Worm (Caenorhabditis elegans) whole organism, young adult: ENCODE measurements around the gene pfs-2.

Experiments
- D2030.7 ChIP-seq: fragments of 200-800 bp; sonication (Bioruptor generic); IDR thresholded peaks from 2 replicates; pipeline ENCODE4 v1.3.6; 2022; ENCODE audit warnings: missing genetic modification reagents, missing genetic modification characterization, missing compliant biosample characterization
- F23B12.7 ChIP-seq: sonication (generic microtip); optimal IDR thresholded peaks from 2 replicates; lab custom pipeline; 2017; ENCODE audit warnings: missing genetic modification characterization, mild to moderate bottlenecking, missing compliant biosample characterization, antibody characterized with exemption, moderate library complexity; ENCODE audit not compliant: insufficient read depth
- F33H1.4 ChIP-seq: fragments of 200-800 bp; sonication (Bioruptor generic); IDR thresholded peaks from 2 replicates; pipeline ENCODE4 v1.3.6; 2022; ENCODE audit warnings: missing genetic modification reagents, missing genetic modification characterization, missing compliant biosample characterization
- F49E8.2 ChIP-seq: sonication (generic microtip); optimal IDR thresholded peaks from 3 replicates; lab custom pipeline; 2017; ENCODE audit warnings: missing genetic modification characterization, mild to moderate bottlenecking, missing compliant biosample characterization, antibody characterized with exemption, moderate library complexity; ENCODE audit not compliant: insufficient read depth
- K12H6.12 ChIP-seq: fragments of 200-800 bp; sonication (Bioruptor generic); optimal IDR thresholded peaks from 2 replicates; lab custom pipeline; 2018; ENCODE audit warnings: mild to moderate bottlenecking, missing genetic modification characterization, missing compliant biosample characterization
- Y53F4B.3 ChIP-seq: fragments of 200-800 bp; sonication (Bioruptor generic); IDR thresholded peaks from 2 replicates; pipeline ENCODE4 v1.3.6; 2022; ENCODE audit warnings: missing genetic modification reagents, missing genetic modification characterization, missing compliant biosample characterization
- Y95B8A.8 ChIP-seq: fragments of 200-800 bp; sonication (Bioruptor generic); IDR thresholded peaks from 2 replicates; pipeline ENCODE4 v1.3.6; 2022; ENCODE audit warnings: missing genetic modification reagents, missing genetic modification characterization, missing compliant biosample characterization
- athp-1 ChIP-seq: sonication (generic microtip); optimal IDR thresholded peaks from 2 replicates; lab custom pipeline; 2017; ENCODE audit warnings: mild to moderate bottlenecking, missing genetic modification characterization, missing compliant biosample characterization
- attf-5 ChIP-seq: fragments of 200-800 bp; sonication (Bioruptor generic); optimal IDR thresholded peaks from 2 replicates; lab custom pipeline; 2018; ENCODE audit warnings: mild to moderate bottlenecking, missing genetic modification characterization, missing compliant biosample characterization
- attf-6 ChIP-seq: fragments of 200-800 bp; sonication (Bioruptor generic); IDR thresholded peaks from 2 replicates; pipeline ENCODE4 v1.3.6; 2022; ENCODE audit warnings: missing genetic modification reagents, missing genetic modification characterization, missing compliant biosample characterization
- bed-2 ChIP-seq: fragments of 200-800 bp; sonication (Bioruptor generic); IDR thresholded peaks from 2 replicates; pipeline ENCODE4 v1.3.6; 2022; ENCODE audit warnings: missing genetic modification reagents, missing genetic modification characterization, missing compliant biosample characterization
- cebp-1 ChIP-seq, 2 experiments: fragments of 200-800 bp in 1 of 2; sonication (Bioruptor generic) in 1 of 2; sonication (generic microtip) in 1 of 2; IDR thresholded peaks in 1 of 2; optimal IDR thresholded peaks in 1 of 2; 2 replicates each; pipeline versions ENCODE4 v1.3.6 to Lab custom; 2017 to 2022; ENCODE audit warnings: missing compliant biosample characterization in 2 of 2, missing genetic modification characterization in 2 of 2, mild to moderate bottlenecking in 1 of 2, missing genetic modification reagents in 1 of 2, moderate library complexity in 1 of 2
- ceh-100 ChIP-seq: fragments of 200-800 bp; sonication (Bioruptor generic); IDR thresholded peaks from 2 replicates; pipeline ENCODE4 v1.3.6; 2022; ENCODE audit warnings: missing genetic modification reagents, missing genetic modification characterization, missing compliant biosample characterization
- ceh-79 ChIP-seq: sonication (generic microtip); optimal IDR thresholded peaks from 2 replicates; lab custom pipeline; 2017; ENCODE audit warnings: mild to moderate bottlenecking, missing genetic modification characterization, missing compliant biosample characterization
- ceh-91 ChIP-seq: fragments of 200-800 bp; sonication (Bioruptor generic); IDR thresholded peaks from 2 replicates; pipeline ENCODE4 v1.3.6; 2022; ENCODE audit warnings: missing genetic modification reagents, missing genetic modification characterization, missing compliant biosample characterization
- dox-1 ChIP-seq: fragments of 200-800 bp; sonication (Bioruptor generic); IDR thresholded peaks from 2 replicates; pipeline ENCODE4 v1.3.6; 2022; ENCODE audit warnings: missing genetic modification reagents, missing genetic modification characterization, missing compliant biosample characterization
- dpff-1 ChIP-seq: sonication (generic microtip); optimal IDR thresholded peaks from 2 replicates; lab custom pipeline; 2017; ENCODE audit warnings: mild to moderate bottlenecking, missing genetic modification characterization, missing compliant biosample characterization
- efl-1 ChIP-seq: fragments of 150-350 bp; optimal IDR thresholded peaks from 2 replicates; lab custom pipeline; 2014; ENCODE audit warnings: missing biosample characterization, missing genetic modification reagents, missing genetic modification characterization
- ekl-4 ChIP-seq: fragments of 200-800 bp; sonication (Bioruptor generic); IDR thresholded peaks from 2 replicates; pipeline ENCODE4 v1.3.6; 2022; ENCODE audit warnings: missing genetic modification reagents, missing genetic modification characterization, missing compliant biosample characterization
- fkh-3 ChIP-seq: sonication (generic microtip); optimal IDR thresholded peaks from 2 replicates; lab custom pipeline; 2016; ENCODE audit warnings: mild to moderate bottlenecking, missing genetic modification characterization, missing compliant biosample characterization
- him-1 ChIP-seq: sonication (generic microtip); optimal IDR thresholded peaks from 2 replicates; lab custom pipeline; 2016; ENCODE audit warnings: missing genotype, missing genetic modification reagents, missing genetic modification characterization, missing compliant biosample characterization
- hmg-1.2 ChIP-seq: fragments of 200-800 bp; sonication (Bioruptor generic); IDR thresholded peaks from 2 replicates; pipeline ENCODE4 v1.3.6; 2022; ENCODE audit warnings: missing genetic modification reagents, missing genetic modification characterization, missing compliant biosample characterization
- lin-26 ChIP-seq: fragments of 200-800 bp; sonication (Bioruptor generic); IDR thresholded peaks from 2 replicates; pipeline ENCODE4 v1.3.6; 2022; ENCODE audit warnings: missing genetic modification reagents, missing genetic modification characterization, missing compliant biosample characterization
- lin-40 ChIP-seq: sonication (generic microtip); optimal IDR thresholded peaks from 2 replicates; lab custom pipeline; 2016; ENCODE audit warnings: missing genetic modification characterization, mild to moderate bottlenecking, missing compliant biosample characterization, missing genotype, missing genetic modification reagents
- lin-54 ChIP-seq: fragments of 200-800 bp; sonication (Bioruptor generic); optimal IDR thresholded peaks from 2 replicates; lab custom pipeline; 2018; ENCODE audit warnings: mild to moderate bottlenecking, missing genetic modification characterization, missing compliant biosample characterization
- lsl-1 ChIP-seq: fragments of 200-800 bp; sonication (Bioruptor generic); optimal IDR thresholded peaks from 2 replicates; lab custom pipeline; 2018; ENCODE audit warnings: mild to moderate bottlenecking, missing genetic modification characterization, moderate library complexity, missing compliant biosample characterization
- lsy-27 ChIP-seq: sonication (generic microtip); optimal IDR thresholded peaks from 2 replicates; lab custom pipeline; 2017; ENCODE audit warnings: missing genetic modification characterization, mild to moderate bottlenecking, missing compliant biosample characterization, antibody characterized with exemption, missing genotype, borderline replicate concordance; ENCODE audit not compliant: insufficient read depth
- madf-10 ChIP-seq: sonication (generic microtip); optimal IDR thresholded peaks from 2 replicates; lab custom pipeline; 2016; ENCODE audit warnings: mild to moderate bottlenecking, missing genetic modification characterization, missing compliant biosample characterization
- madf-6 ChIP-seq: fragments of 200-800 bp; sonication (Bioruptor generic); IDR thresholded peaks from 2 replicates; pipeline ENCODE4 v1.3.6; 2022; ENCODE audit warnings: missing genetic modification reagents, missing genetic modification characterization, missing compliant biosample characterization
- mcd-1 ChIP-seq: fragments of 200-800 bp; sonication (Bioruptor generic); IDR thresholded peaks from 2 replicates; pipeline ENCODE4 v1.3.6; 2022; ENCODE audit warnings: missing genetic modification reagents, missing genetic modification characterization, missing compliant biosample characterization
- pbrm-1 ChIP-seq: fragments of 200-800 bp; sonication (Bioruptor generic); IDR thresholded peaks from 2 replicates; pipeline ENCODE4 v1.3.6; 2022; ENCODE audit warnings: missing genetic modification reagents, missing genetic modification characterization, missing compliant biosample characterization
- rcor-1 ChIP-seq: fragments of 200-800 bp; sonication (Bioruptor generic); IDR thresholded peaks from 2 replicates; pipeline ENCODE4 v1.3.6; 2022; ENCODE audit warnings: missing genetic modification reagents, missing genetic modification characterization, missing compliant biosample characterization
- snpc-1.1 ChIP-seq: sonication (generic microtip); optimal IDR thresholded peaks from 2 replicates; lab custom pipeline; 2017; ENCODE audit warnings: missing genetic modification characterization, mild to moderate bottlenecking, missing compliant biosample characterization, antibody characterized with exemption, moderate library complexity, missing genotype, missing genetic modification reagents; ENCODE audit not compliant: insufficient read depth
- snpc-1.3 ChIP-seq: sonication (generic microtip); optimal IDR thresholded peaks from 2 replicates; lab custom pipeline; 2017; ENCODE audit warnings: missing genetic modification characterization, mild to moderate bottlenecking, missing compliant biosample characterization, antibody characterized with exemption, moderate library complexity, missing genotype, missing genetic modification reagents; ENCODE audit not compliant: insufficient read depth
- somi-1 ChIP-seq: fragments of 200-800 bp; sonication (Bioruptor generic); optimal IDR thresholded peaks from 2 replicates; lab custom pipeline; 2018; ENCODE audit warnings: mild to moderate bottlenecking, missing genetic modification characterization, missing compliant biosample characterization
- tbp1 ChIP-seq: fragments of 200-800 bp; sonication (Bioruptor generic); optimal IDR thresholded peaks from 2 replicates; lab custom pipeline; 2018; ENCODE audit warnings: mild to moderate bottlenecking, missing genetic modification characterization, missing compliant biosample characterization
- tlf-1 ChIP-seq: fragments of 200-800 bp; sonication (Bioruptor generic); optimal IDR thresholded peaks from 2 replicates; lab custom pipeline; 2018; ENCODE audit warnings: mild to moderate bottlenecking, missing genetic modification characterization, missing compliant biosample characterization
- unc-130 ChIP-seq: sonication (generic microtip); optimal IDR thresholded peaks from 2 replicates; lab custom pipeline; 2016; ENCODE audit warnings: missing genetic modification reagents, missing genetic modification characterization, missing compliant biosample characterization
- unc-62 ChIP-seq: fragments of 150-350 bp; optimal IDR thresholded peaks from 2 replicates; lab custom pipeline; 2014; ENCODE audit warnings: missing biosample characterization, missing genetic modification reagents, missing genetic modification characterization
- xnd-1 ChIP-seq: sonication (generic microtip); optimal IDR thresholded peaks from 2 replicates; lab custom pipeline; 2016; ENCODE audit warnings: missing genotype, missing genetic modification reagents, missing genetic modification characterization, missing compliant biosample characterization
- zfh-2 ChIP-seq: fragments of 200-800 bp; sonication (Bioruptor generic); conservative IDR thresholded peaks from 2 replicates; pipeline ENCODE4 v1.3.6; 2022; ENCODE audit warnings: missing genetic modification reagents, missing genetic modification characterization, missing compliant biosample characterization
- ztf-25 ChIP-seq: fragments of 200-800 bp; sonication (Bioruptor generic); IDR thresholded peaks from 2 replicates; pipeline ENCODE4 v1.3.6; 2022; ENCODE audit warnings: missing genetic modification reagents, missing genetic modification characterization, missing compliant biosample characterization
- ztf-26 ChIP-seq: sonication (generic microtip); optimal IDR thresholded peaks from 2 replicates; lab custom pipeline; 2017; ENCODE audit warnings: missing genetic modification characterization, missing compliant biosample characterization
- ztf-3 ChIP-seq: fragments of 200-800 bp; sonication (Bioruptor generic); optimal IDR thresholded peaks from 2 replicates; lab custom pipeline; 2018; ENCODE audit warnings: mild to moderate bottlenecking, missing genetic modification characterization, missing compliant biosample characterization

pfs-2 gene

DNA sequence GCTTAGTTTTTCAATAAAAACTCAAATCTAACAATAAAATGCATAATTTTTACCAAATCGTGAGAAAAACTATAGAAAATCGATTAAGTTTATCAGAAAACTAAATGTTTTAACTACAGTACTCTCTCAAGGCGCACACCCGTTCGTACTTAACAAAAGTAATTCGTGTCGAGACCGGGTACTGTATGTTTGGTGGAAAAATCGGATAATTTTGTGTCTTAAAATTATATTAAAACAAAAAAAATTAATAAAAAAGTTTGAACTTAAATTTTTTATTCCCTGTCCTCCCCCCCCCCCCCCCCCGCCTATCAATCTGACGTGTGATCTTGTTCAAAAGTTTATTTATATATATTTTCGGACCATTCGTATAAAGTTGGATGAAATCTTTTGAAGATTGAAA, 50.1 kb downstream of the pfs-2 start, which contains the start of gene F26H11.4:
Gene F26H11.4 (plus strand): TSS at position 301 of the 400 bp plus-strand sequence.
- TF ChIP-seq lsy-27 (tag; lab: Kevin White, UChicago) = no peak
- peak; percentile 70 for TF ChIP-seq lsl-1
- no peak for TF ChIP-seq lin-26 (GFP tag; lab: Robert Waterston, UW)
- TF ChIP-seq rcor-1 (GFP tag; lab: Robert Waterston, UW) = no peak

DNA sequence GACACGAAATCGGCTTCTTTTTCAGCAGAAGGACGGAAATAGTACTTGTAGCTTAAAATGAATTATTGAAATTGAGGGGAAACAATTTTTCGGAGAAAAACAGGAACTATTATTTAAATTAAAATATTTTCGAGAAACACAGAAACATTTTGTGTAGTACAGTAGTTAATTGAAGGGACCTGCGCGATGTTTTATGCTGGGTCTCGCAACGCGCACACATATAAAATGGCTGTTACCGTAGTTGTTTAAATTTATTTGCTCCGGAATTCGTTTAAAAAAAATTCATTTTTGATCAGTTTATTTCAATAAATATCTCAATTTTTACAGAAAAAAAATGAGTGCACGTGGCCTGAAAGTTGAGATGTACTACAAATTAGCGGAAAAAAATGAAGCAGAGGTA, 52.6 kb downstream of the pfs-2 start, which contains the start of gene dsb-2:
Gene dsb-2 (plus strand): TSS at position 328 of the 400 bp plus-strand sequence.
- no peak for TF ChIP-seq lsy-27 (tag; lab: Kevin White, UChicago)
- TF ChIP-seq bed-2 (GFP tag; lab: Robert Waterston, UW) = no peak
- TF ChIP-seq Y53F4B.3 (GFP tag; lab: Robert Waterston, UW) = no peak
- TF ChIP-seq unc-130 (GFP tag; lab: Kevin White, UChicago) = peak; percentile 39
- peak; percentile 20; the same call in 1 of the 2 replicates for TF ChIP-seq ceh-100 (GFP tag; lab: Robert Waterston, UW)
- TF ChIP-seq tlf-1 (GFP tag; lab: Kevin White, UChicago) = peak; percentile 24
- TF ChIP-seq xnd-1 (tag; lab: Kevin White, UChicago) = peak; percentile 96
- TF ChIP-seq ekl-4 (GFP tag; lab: Robert Waterston, UW) = peak; percentile 35; the same call in 1 of the 2 replicates
- no peak for TF ChIP-seq F23B12.7 (tag; lab: Kevin White, UChicago)
- peak; percentile 96 for TF ChIP-seq F33H1.4 (GFP tag; lab: Robert Waterston, UW)
- TF ChIP-seq madf-10 (tag; lab: Kevin White, UChicago) = no peak
- TF ChIP-seq madf-6 (GFP tag; lab: Robert Waterston, UW) = peak; percentile 97
- no peak for TF ChIP-seq fkh-3 (tag; lab: Kevin White, UChicago)
- TF ChIP-seq lin-40 (tag; lab: Kevin White, UChicago) = no peak
- TF ChIP-seq efl-1 (GFP tag; lab: Kevin White, UChicago) = peak; percentile 58
- TF ChIP-seq snpc-1.1 (tag; lab: Kevin White, UChicago) = peak; percentile 3
- peak; percentile 19 for TF ChIP-seq athp-1
- TF ChIP-seq K12H6.12 (tag; lab: Kevin White, UChicago) = no peak
- peak; percentile 32; the same call in 1 of the 2 replicates for TF ChIP-seq hmg-1.2 (GFP tag; lab: Robert Waterston, UW)
- no peak for TF ChIP-seq ztf-26 (tag; lab: Kevin White, UChicago)
- TF ChIP-seq Y95B8A.8 (GFP tag; lab: Robert Waterston, UW) = 0 out of 2 replicates have a peak, but pooled peaks have one; percentile 50
- no peak for TF ChIP-seq attf-5 (GFP tag; lab: Kevin White, UChicago)
- TF ChIP-seq attf-6 (GFP tag; lab: Robert Waterston, UW) = peak; percentile 27; the same call in 1 of the 2 replicates
- TF ChIP-seq lin-26 (GFP tag; lab: Robert Waterston, UW) = no peak
- no peak for TF ChIP-seq pbrm-1 (GFP tag; lab: Robert Waterston, UW)
- peak; percentile 16 for TF ChIP-seq snpc-1.3 (tag; lab: Kevin White, UChicago)
- no peak for TF ChIP-seq unc-62 (GFP tag; lab: Kevin White, UChicago)
- TF ChIP-seq dpff-1 (tag; lab: Kevin White, UChicago) = no peak
- TF ChIP-seq F49E8.2 (tag; lab: Kevin White, UChicago) = peak; percentile 67
- TF ChIP-seq lin-54 (GFP tag; lab: Kevin White, UChicago) = peak; percentile 84
- no peak for TF ChIP-seq cebp-1 (GFP tag; IDR thresholded peaks at IDR 0.05; lab: Robert Waterston, UW)
- no peak for TF ChIP-seq cebp-1 (tag; optimal IDR thresholded peaks at IDR 0.05; lab: Kevin White, UChicago)
- peak; percentile 70; the same call in 1 of the 2 replicates for TF ChIP-seq dox-1 (GFP tag; lab: Robert Waterston, UW)
- no peak for TF ChIP-seq zfh-2
- peak; percentile 79; the same call in 1 of the 2 replicates for TF ChIP-seq D2030.7 (GFP tag; lab: Robert Waterston, UW)
- TF ChIP-seq ceh-79 (tag; lab: Kevin White, UChicago) = no peak
- no peak for TF ChIP-seq ztf-3 (GFP tag; lab: Kevin White, UChicago)
- TF ChIP-seq him-1 = peak; percentile 71
- TF ChIP-seq somi-1 (GFP tag; lab: Kevin White, UChicago) = no peak
- TF ChIP-seq mcd-1 (GFP tag; lab: Robert Waterston, UW) = peak; percentile 60
- no peak for TF ChIP-seq ztf-25 (GFP tag; lab: Robert Waterston, UW)
- TF ChIP-seq tbp1 (GFP tag; lab: Kevin White, UChicago) = peak; percentile 42
- TF ChIP-seq ceh-91 = peak; percentile 72; the same call in 1 of the 2 replicates
